Worm (Caenorhabditis elegans) whole organism, L1 larva: ENCODE data around the gene mdt-6.

Experiments used
- C34B4.2 ChIP-seq: sonication (generic microtip); optimal IDR thresholded peaks from 2 replicates; lab custom pipeline; 2017; ENCODE audit warnings: mild to moderate bottlenecking, missing genetic modification characterization, missing compliant biosample characterization
- F16B12.6 ChIP-seq: fragments of 150-350 bp; optimal IDR thresholded peaks from 2 replicates; lab custom pipeline; 2014; ENCODE audit warnings: missing biosample characterization, missing genetic modification characterization
- aha-1 ChIP-seq: fragments of 150-350 bp; optimal IDR thresholded peaks from 2 replicates; lab custom pipeline; 2014; ENCODE audit warnings: missing biosample characterization, missing genetic modification characterization
- alr-1 ChIP-seq: fragments of 200-800 bp; sonication (Bioruptor generic); optimal IDR thresholded peaks from 2 replicates; lab custom pipeline; 2018; ENCODE audit warnings: borderline replicate concordance, mild to moderate bottlenecking, missing genetic modification characterization, missing compliant biosample characterization
- ama-1 ChIP-seq: fragments of 150-350 bp; optimal IDR thresholded peaks from 2 replicates; lab custom pipeline; 2014
- blmp-1 ChIP-seq: fragments of 150-350 bp; optimal IDR thresholded peaks from 2 replicates; lab custom pipeline; 2014; ENCODE audit warnings: missing biosample characterization, missing genetic modification characterization
- ceh-8 ChIP-seq: fragments of 200-800 bp; sonication (Bioruptor generic); optimal IDR thresholded peaks from 2 replicates; lab custom pipeline; 2018; ENCODE audit warnings: mild to moderate bottlenecking, missing genetic modification characterization, moderate library complexity, missing compliant biosample characterization
- ceh-82 ChIP-seq, 3 experiments: fragments of 150-350 bp in 1 of 3; sonication (generic microtip) in 2 of 3; optimal IDR thresholded peaks; 2 replicates each; lab custom pipeline; 2014 to 2017; ENCODE audit warnings: missing biosample characterization in 3 of 3, missing genetic modification characterization in 3 of 3
- ceh-88 ChIP-seq: fragments of 200-800 bp; sonication (Bioruptor generic); IDR thresholded peaks from 2 replicates; pipeline ENCODE4 v1.3.6; 2022; ENCODE audit warnings: missing genetic modification characterization, missing compliant biosample characterization
- ceh-90 ChIP-seq: sonication (generic microtip); optimal IDR thresholded peaks from 2 replicates; lab custom pipeline; 2016; ENCODE audit warnings: missing genetic modification characterization, missing compliant biosample characterization
- efl-1 ChIP-seq, 4 experiments: fragments of 150-350 bp; optimal IDR thresholded peaks in 3 of 4; peaks in 1 of 4; 1 replicate in 1 of 4; 2 replicates in 3 of 4; lab custom pipeline; 2014; ENCODE audit warnings: missing biosample characterization in 2 of 4, missing genetic modification characterization in 2 of 4, missing genetic modification reagents in 2 of 4
- efl-3 ChIP-seq: fragments of 200-800 bp; sonication (Bioruptor generic); optimal IDR thresholded peaks from 2 replicates; lab custom pipeline; 2018; ENCODE audit warnings: mild to moderate bottlenecking, missing genetic modification characterization, missing compliant biosample characterization
- egl-27 ChIP-seq, 2 experiments: fragments of 150-350 bp in 1 of 2; sonication (generic microtip); optimal IDR thresholded peaks; 3 replicates each; lab custom pipeline; 2017 to 2018; ENCODE audit warnings: missing biosample characterization in 2 of 2, missing genetic modification characterization in 2 of 2, missing genetic modification reagents in 2 of 2
- elt-2 ChIP-seq: sonication (generic microtip); optimal IDR thresholded peaks from 2 replicates; lab custom pipeline; 2016; ENCODE audit warnings: missing genetic modification characterization, mild to moderate bottlenecking, inconsistent platforms, missing compliant biosample characterization, missing genetic modification reagents
- fkh-10 ChIP-seq: sonication (generic microtip); optimal IDR thresholded peaks from 2 replicates; lab custom pipeline; 2017; ENCODE audit warnings: missing biosample characterization, missing genetic modification reagents, missing genetic modification characterization
- fkh-4 ChIP-seq: sonication (generic microtip); optimal IDR thresholded peaks from 2 replicates; lab custom pipeline; 2016; ENCODE audit warnings: missing compliant biosample characterization, missing genetic modification characterization, borderline replicate concordance
- fkh-8 ChIP-seq: sonication (generic microtip); optimal IDR thresholded peaks from 2 replicates; lab custom pipeline; 2016; ENCODE audit warnings: mild to moderate bottlenecking, missing genetic modification characterization, missing compliant biosample characterization
- fos-1 ChIP-seq: fragments of 150-350 bp; optimal IDR thresholded peaks from 2 replicates; lab custom pipeline; 2014; ENCODE audit warnings: missing biosample characterization, missing genetic modification characterization
- hlh-17 ChIP-seq: fragments of 200-800 bp; sonication (Bioruptor generic); optimal IDR thresholded peaks from 2 replicates; lab custom pipeline; 2018; ENCODE audit warnings: missing genetic modification characterization, mild to moderate bottlenecking, missing compliant biosample characterization, moderate library complexity, borderline replicate concordance
- hlh-4 ChIP-seq: sonication (generic microtip); optimal IDR thresholded peaks from 2 replicates; lab custom pipeline; 2016; ENCODE audit warnings: mild to moderate bottlenecking, missing genetic modification characterization, missing compliant biosample characterization
- hpl-2 ChIP-seq: fragments of 150-350 bp; optimal IDR thresholded peaks from 2 replicates; lab custom pipeline; 2014; ENCODE audit warnings: missing biosample characterization, missing genetic modification reagents, missing genetic modification characterization
- irx-1 ChIP-seq: sonication (generic microtip); optimal IDR thresholded peaks from 2 replicates; lab custom pipeline; 2016; ENCODE audit warnings: missing genetic modification characterization, missing compliant biosample characterization
- isw-1 ChIP-seq: fragments of 200-800 bp; sonication (Bioruptor generic); IDR thresholded peaks from 2 replicates; pipeline ENCODE4 v1.3.6; 2022; ENCODE audit warnings: missing genetic modification characterization, missing compliant biosample characterization
- lin-14 ChIP-seq: fragments of 200-800 bp; sonication (Bioruptor generic); optimal IDR thresholded peaks from 2 replicates; lab custom pipeline; 2018; ENCODE audit warnings: mild to moderate bottlenecking, missing genetic modification characterization, moderate library complexity, missing compliant biosample characterization
- lin-35 ChIP-seq, 2 experiments: fragments of 150-350 bp; optimal IDR thresholded peaks; 2 replicates each; lab custom pipeline; 2014; ENCODE audit warnings: missing biosample characterization in 2 of 2, missing genetic modification characterization in 2 of 2, missing genetic modification reagents in 2 of 2
- lin-39 ChIP-seq: fragments of 150-350 bp; optimal IDR thresholded peaks from 2 replicates; lab custom pipeline; 2014; ENCODE audit warnings: missing biosample characterization, missing genetic modification reagents, missing genetic modification characterization
- lir-3 ChIP-seq: sonication (generic microtip); optimal IDR thresholded peaks from 2 replicates; lab custom pipeline; 2016; ENCODE audit warnings: mild to moderate bottlenecking, missing genetic modification characterization, moderate library complexity, missing compliant biosample characterization; ENCODE audit not compliant: poor library complexity
- lsy-2 ChIP-seq, 2 experiments: fragments of 150-350 bp; optimal IDR thresholded peaks; 2 replicates each; lab custom pipeline; 2014; ENCODE audit warnings: missing biosample characterization in 2 of 2, missing genetic modification characterization in 2 of 2
- mdl-1 ChIP-seq, 2 experiments: fragments of 150-350 bp; optimal IDR thresholded peaks; 2 replicates each; lab custom pipeline; 2014 to 2017; ENCODE audit warnings: missing biosample characterization in 2 of 2, missing genetic modification characterization in 2 of 2, inconsistent platforms in 1 of 2
- mef-2 ChIP-seq: fragments of 150-350 bp; optimal IDR thresholded peaks from 2 replicates; lab custom pipeline; 2014; ENCODE audit warnings: missing biosample characterization, missing genetic modification characterization
- mep-1 ChIP-seq: fragments of 150-350 bp; optimal IDR thresholded peaks from 2 replicates; lab custom pipeline; 2014; ENCODE audit warnings: missing biosample characterization, missing genetic modification characterization
- nhr-11 ChIP-seq: fragments of 150-350 bp; optimal IDR thresholded peaks from 2 replicates; lab custom pipeline; 2014; ENCODE audit warnings: missing biosample characterization, missing genetic modification characterization
- nhr-12 ChIP-seq: sonication (generic microtip); optimal IDR thresholded peaks from 2 replicates; lab custom pipeline; 2017; ENCODE audit warnings: missing biosample characterization, missing genetic modification characterization
- nhr-19 ChIP-seq: fragments of 200-800 bp; sonication (Bioruptor generic); conservative IDR thresholded peaks from 2 replicates; pipeline ENCODE4 v1.3.6; 2022; ENCODE audit warnings: missing genetic modification characterization, missing compliant biosample characterization
- nhr-20 ChIP-seq: sonication (generic microtip); optimal IDR thresholded peaks from 2 replicates; lab custom pipeline; 2016; ENCODE audit warnings: mild to moderate bottlenecking, missing genetic modification characterization, missing compliant biosample characterization
- nhr-237 ChIP-seq: fragments of 150-350 bp; optimal IDR thresholded peaks from 2 replicates; lab custom pipeline; 2014; ENCODE audit warnings: missing biosample characterization, missing genetic modification characterization
- nhr-47 ChIP-seq: sonication (generic microtip); optimal IDR thresholded peaks from 2 replicates; lab custom pipeline; 2016; ENCODE audit warnings: mild to moderate bottlenecking, missing genetic modification characterization, moderate library complexity, missing compliant biosample characterization
- nhr-71 ChIP-seq: sonication (generic microtip); optimal IDR thresholded peaks from 2 replicates; lab custom pipeline; 2016; ENCODE audit warnings: mild to moderate bottlenecking, missing genetic modification characterization, moderate library complexity, missing compliant biosample characterization
- nhr-77 ChIP-seq: fragments of 150-350 bp; optimal IDR thresholded peaks from 2 replicates; lab custom pipeline; 2014; ENCODE audit warnings: missing biosample characterization, missing genetic modification characterization
- nhr-85 ChIP-seq: sonication (generic microtip); peaks from one replicate; lab custom pipeline; 2016; ENCODE audit warnings: missing genetic modification characterization, inconsistent platforms, missing compliant biosample characterization
- pag-3 ChIP-seq: sonication (generic microtip); optimal IDR thresholded peaks from 2 replicates; lab custom pipeline; 2017; ENCODE audit warnings: missing genetic modification characterization, mild to moderate bottlenecking, missing compliant biosample characterization, antibody characterized with exemption, borderline replicate concordance; ENCODE audit not compliant: insufficient read depth
- rnt-1 ChIP-seq: sonication (generic microtip); optimal IDR thresholded peaks from 2 replicates; lab custom pipeline; 2016; ENCODE audit warnings: mild to moderate bottlenecking, missing genetic modification characterization, moderate library complexity, missing compliant biosample characterization
- snpc-4 ChIP-seq: fragments of 150-350 bp; optimal IDR thresholded peaks from 2 replicates; lab custom pipeline; 2014; ENCODE audit warnings: missing biosample characterization, missing genetic modification characterization
- snu-23 ChIP-seq: sonication (generic microtip); optimal IDR thresholded peaks from 2 replicates; lab custom pipeline; 2016; ENCODE audit warnings: missing genetic modification characterization, missing compliant biosample characterization
- sptf-1 ChIP-seq: fragments of 150-350 bp; optimal IDR thresholded peaks from 2 replicates; lab custom pipeline; 2014; ENCODE audit warnings: missing biosample characterization, missing genetic modification characterization
- tlp-1 ChIP-seq: fragments of 150-350 bp; optimal IDR thresholded peaks from 2 replicates; lab custom pipeline; 2014; ENCODE audit warnings: missing biosample characterization, missing genetic modification characterization
- unc-130 ChIP-seq: fragments of 150-350 bp; optimal IDR thresholded peaks from 2 replicates; lab custom pipeline; 2017; ENCODE audit warnings: missing biosample characterization, missing genetic modification characterization, inconsistent platforms
- unc-86 ChIP-seq: sonication (generic microtip); optimal IDR thresholded peaks from 2 replicates; lab custom pipeline; 2016; ENCODE audit warnings: missing genetic modification characterization, missing compliant biosample characterization
- unc-98 ChIP-seq: fragments of 200-800 bp; sonication (Bioruptor generic); IDR thresholded peaks from 2 replicates; pipeline ENCODE4 v1.3.6; 2022; ENCODE audit warnings: missing genetic modification characterization, missing compliant biosample characterization
- vab-15 ChIP-seq: sonication (generic microtip); optimal IDR thresholded peaks from 2 replicates; lab custom pipeline; 2017; ENCODE audit warnings: missing genotype, mild to moderate bottlenecking, missing genetic modification characterization, missing compliant biosample characterization
- ztf-11 ChIP-seq, 2 experiments: sonication (generic microtip); optimal IDR thresholded peaks; 2 replicates each; lab custom pipeline; 2016 to 2017; ENCODE audit warnings: missing genetic modification characterization in 2 of 2, missing biosample characterization in 1 of 2, missing compliant biosample characterization in 1 of 2
- ztf-4 ChIP-seq: fragments of 150-350 bp; optimal IDR thresholded peaks from 2 replicates; lab custom pipeline; 2014; ENCODE audit warnings: missing biosample characterization, missing genetic modification characterization

Gene mdt-6

ce11 chrV:7060396-7060795, 972 bp upstream of the mdt-6 start, which contains the start of the genes Y57E12AL.6 and Y57E12AL.1 (continued):
- TF ChIP-seq aha-1 (tag; lab: Kevin White, UChicago) (no peak), unc-86 (tag; lab: Kevin White, UChicago) (peak; percentile 47), sptf-1 (tag; lab: Kevin White, UChicago) (no peak), fos-1 (tag; lab: Kevin White, UChicago) (no peak), lin-39 (peak; percentile 39), nhr-85 (tag; lab: Kevin White, UChicago) (peak; percentile 95), mep-1 (tag; lab: Kevin White, UChicago) (peak; percentile 92), lin-35 (GFP tag; optimal IDR thresholded peaks at IDR 0.05; lab: Kevin White, UChicago) (peak; percentile 81 to 92), pag-3 (tag; lab: Kevin White, UChicago) (no peak), ama-1 (lab: Kevin White, UChicago) (peak; percentile 17), tlp-1 (tag; lab: Kevin White, UChicago) (no peak), fkh-10 (GFP tag; lab: Kevin White, UChicago) (peak; percentile 30), nhr-237 (peak; percentile 22), hlh-17 (GFP tag; lab: Kevin White, UChicago) (no peak), vab-15 (tag; lab: Kevin White, UChicago) (no peak), nhr-20 (peak; percentile 93), irx-1 (peak; percentile 71), F16B12.6 (tag; lab: Kevin White, UChicago) (peak; percentile 41), nhr-71 (tag; lab: Kevin White, UChicago) (peak; percentile 90), hlh-4 (tag; lab: Kevin White, UChicago) (no peak), nhr-12 (tag; lab: Kevin White, UChicago) (no peak), ceh-90 (no peak), hpl-2 (GFP tag; lab: Kevin White, UChicago) (peak; percentile 16), ceh-88 (GFP tag; lab: Robert Waterston, UW) (no peak), C34B4.2 (tag; lab: Kevin White, UChicago) (no peak), egl-27 (tag; optimal IDR thresholded peaks at IDR 0.05; lab: Kevin White, UChicago) (no peak), mef-2 (no peak), snpc-4 (tag; lab: Kevin White, UChicago) (peak; percentile 89), fkh-8 (tag; lab: Kevin White, UChicago) (peak; percentile 75), ceh-8 (GFP tag; lab: Kevin White, UChicago) (peak; percentile 13), rnt-1 (peak; percentile 89), efl-1 (optimal IDR thresholded peaks at IDR 0.05; lab: Kevin White, UChicago) (peak; percentile 85 to 86), efl-1 (GFP tag; optimal IDR thresholded peaks at IDR 0.05 in 1 of 2; lab: Kevin White, UChicago) (peak; percentile 81 to 98), mdl-1 (tag; optimal IDR thresholded peaks at IDR 0.05; lab: Kevin White, UChicago) (peak in 1 of 2 experiments; percentile 91), alr-1 (no peak), lir-3 (tag; lab: Kevin White, UChicago) (peak; percentile 41), snu-23 (GFP tag; lab: Kevin White, UChicago) (peak; percentile 94), nhr-11 (tag; lab: Kevin White, UChicago) (peak; percentile 39), lin-14 (GFP tag; lab: Kevin White, UChicago) (peak; percentile 87), nhr-47 (tag; lab: Kevin White, UChicago) (peak; percentile 87), ztf-4 (peak; percentile 43), ztf-11 (tag; optimal IDR thresholded peaks at IDR 0.05; lab: Kevin White, UChicago) (no peak), unc-130 (peak; percentile 89), blmp-1 (peak; percentile 76), ceh-82 (tag; optimal IDR thresholded peaks at IDR 0.05; lab: Kevin White, UChicago) (peak; percentile 78 to 88 (median 79)), elt-2 (tag; lab: Kevin White, UChicago) (peak; percentile 2), isw-1 (peak; percentile 60), nhr-19 (GFP tag; lab: Robert Waterston, UW) (peak; percentile 85), nhr-77 (tag; lab: Kevin White, UChicago) (peak; percentile 49), efl-3 (GFP tag; lab: Kevin White, UChicago) (no peak), unc-98 (GFP tag; lab: Robert Waterston, UW) (no peak), lsy-2 (tag; optimal IDR thresholded peaks at IDR 0.05; lab: Kevin White, UChicago) (peak; percentile 83 to 87), fkh-4 (tag; lab: Kevin White, UChicago) (peak; percentile 16)
